Worm (Caenorhabditis elegans) whole organism, L3 larva: ENCODE data around the gene F44A6.3.

Experiments used
- egl-5 ChIP-seq: fragments of 150-350 bp; optimal IDR thresholded peaks from 2 replicates; lab custom pipeline; 2017; ENCODE audit warnings: missing biosample characterization, missing genetic modification reagents, missing genetic modification characterization, inconsistent platforms
- elt-1 ChIP-seq: fragments of 150-350 bp; optimal IDR thresholded peaks from 2 replicates; lab custom pipeline; 2014; ENCODE audit warnings: missing biosample characterization, missing genetic modification characterization
- elt-3 ChIP-seq, 3 experiments: fragments of 150-350 bp in 1 of 3; sonication (generic microtip) in 2 of 3; optimal IDR thresholded peaks; 2 replicates in 2 of 3; 4 replicates in 1 of 3; lab custom pipeline; 2014 to 2017; ENCODE audit warnings: missing biosample characterization in 3 of 3, missing genetic modification characterization in 3 of 3
- fos-1 ChIP-seq: fragments of 150-350 bp; optimal IDR thresholded peaks from 2 replicates; lab custom pipeline; 2014; ENCODE audit warnings: missing biosample characterization, missing genetic modification characterization
- mdl-1 ChIP-seq: fragments of 150-350 bp; optimal IDR thresholded peaks from 2 replicates; lab custom pipeline; 2014; ENCODE audit warnings: missing biosample characterization, missing genetic modification characterization
- nhr-11 ChIP-seq: fragments of 150-350 bp; optimal IDR thresholded peaks from 2 replicates; lab custom pipeline; 2014; ENCODE audit warnings: missing biosample characterization, missing genetic modification characterization
- nhr-12 ChIP-seq: fragments of 150-350 bp; optimal IDR thresholded peaks from 2 replicates; lab custom pipeline; 2014; ENCODE audit warnings: missing biosample characterization, missing genetic modification characterization
- nhr-237 ChIP-seq: fragments of 150-350 bp; optimal IDR thresholded peaks from 2 replicates; lab custom pipeline; 2014; ENCODE audit warnings: missing biosample characterization, missing genetic modification characterization
- nhr-25 ChIP-seq: sonication (generic microtip); optimal IDR thresholded peaks from 2 replicates; lab custom pipeline; 2017; ENCODE audit warnings: missing biosample characterization, missing genetic modification characterization
- skn-1 ChIP-seq: fragments of 150-350 bp; optimal IDR thresholded peaks from 2 replicates; lab custom pipeline; 2014; ENCODE audit warnings: missing biosample characterization, missing genetic modification characterization
- snpc-4 ChIP-seq: fragments of 150-350 bp; optimal IDR thresholded peaks from 2 replicates; lab custom pipeline; 2014; ENCODE audit warnings: missing biosample characterization, missing genetic modification characterization
- unc-62 ChIP-seq: fragments of 150-350 bp; sonication (generic microtip); optimal IDR thresholded peaks from 4 replicates; lab custom pipeline; 2014; ENCODE audit warnings: missing biosample characterization, missing genetic modification reagents, missing genetic modification characterization
- ztf-11 ChIP-seq: fragments of 150-350 bp; optimal IDR thresholded peaks from 2 replicates; lab custom pipeline; 2014; ENCODE audit warnings: missing biosample characterization, missing genetic modification characterization
- ztf-4 ChIP-seq: fragments of 150-350 bp; optimal IDR thresholded peaks from 2 replicates; lab custom pipeline; 2014; ENCODE audit warnings: missing biosample characterization, missing genetic modification characterization

DNA sequence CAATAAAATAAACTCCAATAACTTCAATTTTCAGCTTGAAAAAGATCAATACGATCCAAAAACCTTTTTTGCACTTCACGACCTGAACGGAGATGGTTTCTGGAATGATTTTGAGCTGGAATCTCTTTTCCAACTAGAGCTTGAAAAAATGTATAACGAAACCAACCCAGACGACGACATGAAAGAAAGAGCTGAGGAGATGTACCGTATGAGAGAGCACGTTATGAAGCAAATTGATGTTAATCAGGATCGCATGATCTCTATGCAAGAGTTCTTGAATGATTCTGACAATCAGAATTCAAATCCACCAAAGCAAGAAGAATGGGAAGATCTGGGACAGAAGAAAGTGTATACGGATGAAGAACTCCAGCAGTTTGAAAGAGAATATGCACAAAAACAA, 13.4 kb upstream of the F44A6.3 start:
- no peak for TF ChIP-seq egl-5 (tag; lab: Kevin White, UChicago)
- no peak for TF ChIP-seq ztf-4 (tag; lab: Kevin White, UChicago)
- no peak for TF ChIP-seq nhr-11
- TF ChIP-seq skn-1 = no peak
- no peak for TF ChIP-seq mdl-1 (tag; lab: Kevin White, UChicago)
- no peak for TF ChIP-seq unc-62 (GFP tag; lab: Kevin White, UChicago)
- TF ChIP-seq snpc-4 (tag; lab: Kevin White, UChicago) = no peak
- no peak for TF ChIP-seq ztf-11 (tag; lab: Kevin White, UChicago)
- no peak for TF ChIP-seq elt-3 (tag; optimal IDR thresholded peaks at IDR 0.05; lab: Kevin White, UChicago)
- no peak for TF ChIP-seq nhr-25 (tag; lab: Kevin White, UChicago)
- no peak for TF ChIP-seq nhr-12
- TF ChIP-seq nhr-237 (tag; lab: Kevin White, UChicago) = no peak
- TF ChIP-seq elt-1 (tag; lab: Kevin White, UChicago) = no peak
- TF ChIP-seq fos-1 (tag; lab: Kevin White, UChicago) = no peak
